Fruit fly (Drosophila melanogaster) whole organism, prepupa: ENCODE measurements around the gene EMC2B.
A peak's percentile ranks its signal among the peaks of the same experiment; 100 is the strongest.

Experiments
- CG11294 ChIP-seq: fragments of 200-800 bp; sonication (Bioruptor generic); IDR thresholded peaks from 2 replicates; pipeline ENCODE4 v1.3.6; 2022; ENCODE audit warnings: missing biosample characterization, missing genetic modification characterization
- CG11762 ChIP-seq: fragments of 200-800 bp; sonication (Bioruptor generic); optimal IDR thresholded peaks from 3 replicates; lab custom pipeline; 2016; ENCODE audit warnings: missing biosample characterization, missing genetic modification characterization; ENCODE audit not compliant: insufficient read depth
- CG15336 ChIP-seq: fragments of 200-800 bp; sonication (Bioruptor generic); IDR thresholded peaks from 2 replicates; pipeline ENCODE4 v1.3.6; 2022; ENCODE audit warnings: missing biosample characterization, missing genetic modification characterization
- CG16779 ChIP-seq: fragments of 200-800 bp; sonication (Bioruptor generic); optimal IDR thresholded peaks from 3 replicates; lab custom pipeline; 2017; ENCODE audit warnings: missing biosample characterization, mild to moderate bottlenecking, missing genetic modification characterization
- CG3032 ChIP-seq: fragments of 200-800 bp; optimal IDR thresholded peaks from 2 replicates; lab custom pipeline; 2019; ENCODE audit warnings: missing biosample characterization, mild to moderate bottlenecking, missing genetic modification characterization, moderate library complexity
- CG31627 ChIP-seq: fragments of 200-800 bp; sonication (Bioruptor generic); optimal IDR thresholded peaks from 3 replicates; lab custom pipeline; 2016; ENCODE audit warnings: missing biosample characterization, missing genetic modification characterization
- CG32006 ChIP-seq: fragments of 200-800 bp; sonication (Bioruptor generic); optimal IDR thresholded peaks from 3 replicates; lab custom pipeline; 2017; ENCODE audit warnings: missing biosample characterization, mild to moderate bottlenecking, missing genetic modification characterization
- CG34406 ChIP-seq: fragments of 200-800 bp; sonication (Bioruptor generic); optimal IDR thresholded peaks from 3 replicates; lab custom pipeline; 2016; ENCODE audit warnings: missing biosample characterization, missing genetic modification characterization
- CG3919 ChIP-seq: fragments of 200-800 bp; sonication (Bioruptor generic); optimal IDR thresholded peaks from 3 replicates; lab custom pipeline; 2016; ENCODE audit warnings: missing biosample characterization, missing genetic modification characterization
- CG6163 ChIP-seq: fragments of 200-800 bp; sonication (Bioruptor generic); IDR thresholded peaks from 3 replicates; pipeline ENCODE4 v1.3.6; 2022; ENCODE audit warnings: missing biosample characterization, missing genetic modification characterization
- CG6276 ChIP-seq: fragments of 200-800 bp; sonication (Bioruptor generic); optimal IDR thresholded peaks from 2 replicates; lab custom pipeline; 2017; ENCODE audit warnings: missing biosample characterization, mild to moderate bottlenecking, missing genetic modification characterization
- CG6792 ChIP-seq: fragments of 200-800 bp; sonication (Bioruptor generic); optimal IDR thresholded peaks from 3 replicates; lab custom pipeline; 2016; ENCODE audit warnings: missing biosample characterization, missing genetic modification characterization
- CG7368 ChIP-seq: fragments of 200-800 bp; sonication (Bioruptor generic); optimal IDR thresholded peaks from 3 replicates; lab custom pipeline; 2016; ENCODE audit warnings: missing biosample characterization, missing genetic modification characterization
- CG8119 ChIP-seq: fragments of 200-800 bp; sonication (Bioruptor generic); IDR thresholded peaks from 3 replicates; pipeline ENCODE4 v1.3.6; 2022; ENCODE audit warnings: missing biosample characterization, missing genetic modification characterization
- CG8632 ChIP-seq: fragments of 200-800 bp; sonication (Bioruptor generic); optimal IDR thresholded peaks from 3 replicates; lab custom pipeline; 2016; ENCODE audit warnings: missing biosample characterization, missing genetic modification characterization
- CG9139 ChIP-seq: fragments of 200-800 bp; sonication (Bioruptor generic); optimal IDR thresholded peaks from 3 replicates; lab custom pipeline; 2017; ENCODE audit warnings: missing biosample characterization, mild to moderate bottlenecking, missing genetic modification characterization
- Eip75B ChIP-seq: fragments of 200-800 bp; sonication (Bioruptor generic); optimal IDR thresholded peaks from 3 replicates; lab custom pipeline; 2016; ENCODE audit warnings: missing biosample characterization, missing genetic modification characterization
- Eip78C ChIP-seq: fragments of 200-800 bp; sonication (Bioruptor generic); peaks from one replicate; lab custom pipeline; 2016; ENCODE audit warnings: missing biosample characterization, missing genetic modification characterization
- Ets21C ChIP-seq: fragments of 200-800 bp; sonication (Bioruptor generic); optimal IDR thresholded peaks from 3 replicates; lab custom pipeline; 2016; ENCODE audit warnings: missing biosample characterization, missing genetic modification characterization
- Ets96B ChIP-seq: fragments of 200-800 bp; optimal IDR thresholded peaks from 2 replicates; lab custom pipeline; 2019; ENCODE audit warnings: missing biosample characterization, mild to moderate bottlenecking, missing genetic modification characterization, moderate library complexity
- Gug ChIP-seq: fragments of 200-800 bp; sonication (Bioruptor generic); IDR thresholded peaks from 2 replicates; pipeline ENCODE4 v1.3.6; 2022; ENCODE audit warnings: missing biosample characterization, missing genetic modification characterization
- Hr39 ChIP-seq: fragments of 200-800 bp; sonication (Bioruptor generic); optimal IDR thresholded peaks from 2 replicates; lab custom pipeline; 2016; ENCODE audit warnings: missing biosample characterization, missing genetic modification characterization
- Smox ChIP-seq: fragments of 200-800 bp; sonication (Bioruptor generic); optimal IDR thresholded peaks from 3 replicates; lab custom pipeline; 2016; ENCODE audit warnings: missing biosample characterization, missing genetic modification characterization
- Sox102F ChIP-seq: fragments of 200-800 bp; sonication (Bioruptor generic); optimal IDR thresholded peaks from 2 replicates; lab custom pipeline; 2016; ENCODE audit warnings: missing biosample characterization, mild to moderate bottlenecking, missing genetic modification characterization
- Sox14 ChIP-seq: fragments of 200-800 bp; sonication (Bioruptor generic); optimal IDR thresholded peaks from 3 replicates; lab custom pipeline; 2016; ENCODE audit warnings: missing biosample characterization, missing genetic modification characterization
- achi ChIP-seq: fragments of 200-800 bp; sonication (Bioruptor generic); optimal IDR thresholded peaks from 3 replicates; lab custom pipeline; 2016; ENCODE audit warnings: missing biosample characterization, missing genetic modification characterization
- dsx ChIP-seq: fragments of 200-800 bp; optimal IDR thresholded peaks from 3 replicates; lab custom pipeline; 2019; ENCODE audit warnings: missing biosample characterization, mild to moderate bottlenecking, missing genetic modification characterization, moderate library complexity; ENCODE audit not compliant: poor library complexity, severe bottlenecking
- eg ChIP-seq: fragments of 200-800 bp; sonication (Bioruptor generic); IDR thresholded peaks from 3 replicates; pipeline ENCODE4 v1.3.6; 2022; ENCODE audit warnings: missing biosample characterization, missing genetic modification characterization
- esn ChIP-seq: fragments of 200-800 bp; sonication (Bioruptor generic); optimal IDR thresholded peaks from 2 replicates; lab custom pipeline; 2016; ENCODE audit warnings: missing biosample characterization, mild to moderate bottlenecking, missing genetic modification characterization, moderate library complexity
- fd59A ChIP-seq: fragments of 200-800 bp; sonication (Bioruptor generic); optimal IDR thresholded peaks from 2 replicates; lab custom pipeline; 2017; ENCODE audit warnings: missing biosample characterization, mild to moderate bottlenecking, missing genetic modification characterization, missing genetic modification reagents
- fkh ChIP-seq: fragments of 200-800 bp; sonication (Bioruptor generic); optimal IDR thresholded peaks from 3 replicates; lab custom pipeline; 2017; ENCODE audit warnings: missing biosample characterization, mild to moderate bottlenecking, missing genetic modification characterization, moderate library complexity
- lz ChIP-seq: fragments of 200-800 bp; sonication (Bioruptor generic); optimal IDR thresholded peaks from 3 replicates; lab custom pipeline; 2016; ENCODE audit warnings: missing biosample characterization, missing genetic modification characterization
- net ChIP-seq: fragments of 200-800 bp; sonication (Bioruptor generic); optimal IDR thresholded peaks from 3 replicates; lab custom pipeline; 2016; ENCODE audit warnings: missing biosample characterization, missing genetic modification characterization
- salr ChIP-seq, 2 experiments: fragments of 200-800 bp; sonication (Bioruptor generic); optimal IDR thresholded peaks; 3 replicates each; lab custom pipeline; 2016 to 2018; ENCODE audit warnings: missing biosample characterization in 2 of 2, missing genetic modification characterization in 2 of 2, mild to moderate bottlenecking in 1 of 2
- ss ChIP-seq, 2 experiments: fragments of 200-800 bp; sonication (Bioruptor generic); optimal IDR thresholded peaks; 2 replicates in 1 of 2; 3 replicates in 1 of 2; lab custom pipeline; 2017 to 2018; ENCODE audit warnings: mild to moderate bottlenecking in 2 of 2, missing biosample characterization in 2 of 2, missing genetic modification characterization in 2 of 2, moderate library complexity in 1 of 2
- svp ChIP-seq: fragments of 200-800 bp; sonication (Bioruptor generic); peaks from one replicate; lab custom pipeline; 2016; ENCODE audit warnings: missing biosample characterization, missing genetic modification characterization
- topi ChIP-seq: fragments of 200-800 bp; sonication (Bioruptor generic); optimal IDR thresholded peaks from 3 replicates; lab custom pipeline; 2016; ENCODE audit warnings: missing biosample characterization, missing genetic modification characterization
- vri ChIP-seq: fragments of 200-800 bp; sonication (Bioruptor generic); optimal IDR thresholded peaks from 3 replicates; lab custom pipeline; 2016; ENCODE audit warnings: missing biosample characterization, mild to moderate bottlenecking, missing genetic modification characterization

Gene EMC2B

dm6 chr3R:17035945-17036344 is 44.3 kb upstream of the EMC2B start, which contains the start of gene CG4009:
TSS of gene CG4009 (minus strand) at chr3R:17036045.
- no peak for TF ChIP-seq CG6276 (GFP tag; lab: Kevin White, UChicago)
- no peak for TF ChIP-seq CG16779 (tag; lab: Kevin White, UChicago)
- no peak for TF ChIP-seq CG8632 (GFP tag; lab: Kevin White, UChicago)
- no peak for TF ChIP-seq lz (GFP tag; lab: Kevin White, UChicago)
- no peak for TF ChIP-seq Ets21C (GFP tag; lab: Kevin White, UChicago)
- no peak for TF ChIP-seq Sox102F (GFP tag; lab: Kevin White, UChicago)
- no peak for TF ChIP-seq eg
- TF ChIP-seq Gug, result no peak
- TF ChIP-seq achi (GFP tag; lab: Kevin White, UChicago), result no peak
- no peak for TF ChIP-seq CG34406 (GFP tag; lab: Kevin White, UChicago)
- TF ChIP-seq topi (GFP tag; lab: Kevin White, UChicago), result no peak
- no peak for TF ChIP-seq CG8119
- TF ChIP-seq CG3919 (GFP tag; lab: Kevin White, UChicago), result no peak

dm6 chr3R:17031502-17031901 is 39.8 kb upstream of the EMC2B start, which contains the start of gene CG31268:
TSS of gene CG31268 (plus strand) at chr3R:17031802.
- no peak for TF ChIP-seq CG15336 (GFP tag; lab: Robert Waterston, UW)
- no peak for TF ChIP-seq CG11762 (GFP tag; lab: Kevin White, UChicago)
- TF ChIP-seq svp (GFP tag; lab: Kevin White, UChicago), result no peak
- TF ChIP-seq achi (GFP tag; lab: Kevin White, UChicago), result no peak
- no peak for TF ChIP-seq Smox (GFP tag; lab: Kevin White, UChicago)
- TF ChIP-seq Ets96B, result no peak
- TF ChIP-seq fkh, result no peak
- TF ChIP-seq dsx (GFP tag; lab: Kevin White, UChicago), result no peak
- TF ChIP-seq fd59A (GFP tag; lab: Kevin White, UChicago), result no peak
- no peak for TF ChIP-seq esn (GFP tag; lab: Kevin White, UChicago)
- TF ChIP-seq ss (GFP tag; optimal IDR thresholded peaks at IDR 0.05; lab: Kevin White, UChicago), result no peak
- no peak for TF ChIP-seq Eip75B
- no peak for TF ChIP-seq net (GFP tag; lab: Kevin White, UChicago)
- TF ChIP-seq CG6792 (GFP tag; lab: Kevin White, UChicago), result no peak
- no peak for TF ChIP-seq CG3032
- no peak for TF ChIP-seq Eip78C (GFP tag; lab: Kevin White, UChicago)
- no peak for TF ChIP-seq CG6276 (GFP tag; lab: Kevin White, UChicago)
- no peak for TF ChIP-seq vri (GFP tag; lab: Kevin White, UChicago)

dm6 chr3R:17029796-17030195 is 38.1 kb upstream of the EMC2B start:
- TF ChIP-seq CG7368 (GFP tag; lab: Kevin White, UChicago) (peak; percentile 12), Hr39 (GFP tag; lab: Kevin White, UChicago) (no peak)

dm6 chr3R:17028393-17028792 is 36.7 kb upstream of the EMC2B start, which contains the start of gene CG5225:
TSS of gene CG5225 (plus strand) at chr3R:17028693.
- TF ChIP-seq CG32006 (GFP tag; lab: Kevin White, UChicago) (no peak), CG8632 (GFP tag; lab: Kevin White, UChicago) (no peak), Eip78C (GFP tag; lab: Kevin White, UChicago) (no peak), Sox14 (GFP tag; lab: Kevin White, UChicago) (no peak), CG8119 (no peak), CG6276 (GFP tag; lab: Kevin White, UChicago) (no peak), CG11294 (GFP tag; lab: Robert Waterston, UW) (no peak), CG9139 (GFP tag; lab: Kevin White, UChicago) (no peak), salr (GFP tag; optimal IDR thresholded peaks at IDR 0.05; lab: Kevin White, UChicago) (no peak), CG6163 (GFP tag; lab: Robert Waterston, UW) (no peak), CG7368 (GFP tag; lab: Kevin White, UChicago) (no peak), CG31627 (GFP tag; lab: Kevin White, UChicago) (no peak), CG11762 (GFP tag; lab: Kevin White, UChicago) (no peak)
